Worm (Caenorhabditis elegans) whole organism, dauer: ENCODE measurements around the gene zif-1.

Experiments used
- unc-62 ChIP-seq: sonication (generic microtip); optimal IDR thresholded peaks from 2 replicates; lab custom pipeline; 2017; ENCODE audit warnings: missing biosample characterization, missing genetic modification reagents, missing genetic modification characterization

The zif-1 gene

DNA sequence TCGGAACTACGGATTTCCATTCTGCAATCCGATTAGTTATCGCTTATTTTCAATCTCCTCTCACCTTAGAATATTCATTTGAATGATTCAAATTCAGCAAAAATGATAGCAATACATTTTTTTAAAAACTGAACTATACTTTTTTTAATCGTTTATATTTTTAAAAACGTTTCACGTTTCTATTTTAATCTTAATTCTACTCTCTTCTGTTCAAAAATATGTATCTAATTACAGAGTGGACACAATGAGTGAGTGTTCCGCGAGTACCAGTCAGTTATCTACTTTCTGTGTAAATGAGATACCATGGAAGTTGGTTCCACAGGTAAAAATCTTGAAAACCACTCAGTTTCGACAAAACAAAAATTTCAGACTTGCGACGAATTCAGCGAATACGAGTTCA is at the start of gene zif-1, which contains the start of gene F59B2.15:
Gene zif-1 (plus strand): TSS at position 235 of the 400 bp plus-strand sequence.
Gene F59B2.15 (minus strand): TSS at position 101 of the 400 bp plus-strand sequence.
- TF ChIP-seq unc-62 (GFP tag; lab: Kevin White, UChicago): no peak

DNA sequence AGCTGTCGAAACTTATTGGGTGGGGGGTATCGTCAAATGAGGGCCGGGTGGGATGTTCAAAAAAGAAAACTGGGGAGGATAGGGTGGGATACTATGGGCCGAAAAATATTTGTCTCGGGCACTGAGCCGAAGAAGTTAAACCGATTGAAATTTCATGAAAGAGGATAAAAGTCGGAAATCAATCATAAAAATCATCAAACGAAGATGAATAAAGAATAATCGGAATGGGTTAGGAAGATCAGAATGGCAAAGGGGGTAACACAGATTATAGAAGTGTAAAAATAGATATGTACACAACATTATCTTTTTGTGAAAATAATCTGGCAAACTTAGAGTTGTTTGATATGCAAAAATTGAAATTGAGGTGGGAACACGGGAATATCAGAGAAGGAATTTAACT is 47.0 kb upstream of the zif-1 start:
- no peak for TF ChIP-seq unc-62 (GFP tag; lab: Kevin White, UChicago)

DNA sequence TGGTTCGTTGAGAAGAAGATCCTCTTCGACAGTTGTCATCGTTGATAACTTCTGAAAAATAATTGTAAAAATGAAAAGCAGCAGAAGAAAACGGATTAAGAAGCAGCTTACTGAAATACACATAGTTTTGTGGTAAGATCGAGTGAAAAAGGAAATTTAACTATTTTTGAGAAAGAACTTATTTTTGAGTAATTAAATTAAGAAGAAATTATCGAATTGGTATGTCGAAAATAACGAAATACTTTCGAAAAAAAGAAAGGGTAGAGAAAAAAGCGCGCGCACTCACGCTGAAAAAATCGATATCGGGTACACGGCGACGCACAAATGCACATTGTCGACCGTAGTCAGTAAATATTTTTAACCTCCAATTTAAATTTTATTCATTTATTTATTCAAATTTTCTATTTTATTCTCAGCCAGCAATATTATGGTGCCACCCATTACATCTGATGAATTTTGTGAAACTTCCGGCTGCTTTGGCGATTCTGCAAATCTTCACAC is 46.4 kb upstream of the zif-1 start, which contains the start of the genes ZK643.5 and ZK643.2:
Gene ZK643.5 (minus strand): TSS at position 51 of the 501 bp plus-strand sequence.
Gene ZK643.2 (plus strand): TSS at position 395 of the 501 bp plus-strand sequence.
- no peak for TF ChIP-seq unc-62 (GFP tag; lab: Kevin White, UChicago)

DNA sequence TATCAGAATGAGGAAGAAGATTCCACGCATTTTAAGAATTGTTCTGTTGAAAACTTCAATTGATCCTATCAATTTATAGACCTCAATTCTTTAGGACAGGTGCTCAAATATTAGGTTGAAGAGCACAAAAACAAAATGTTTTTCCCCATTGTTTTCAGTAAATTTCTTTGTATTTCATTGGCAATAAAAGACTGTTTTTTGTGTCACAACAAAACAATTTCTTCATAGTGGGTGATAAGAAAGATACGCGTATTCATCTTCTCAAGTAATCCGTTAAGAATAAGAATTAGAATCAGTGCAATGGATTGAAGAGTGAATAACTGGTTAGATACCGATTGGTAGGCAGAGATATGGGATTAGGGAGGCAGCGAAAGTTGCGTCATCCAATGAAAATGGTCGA is 41.9 kb upstream of the zif-1 start, which contains the start of gene ZK643.6:
Gene ZK643.6 (minus strand): TSS at position 101 of the 400 bp plus-strand sequence.
- no peak for TF ChIP-seq unc-62 (GFP tag; lab: Kevin White, UChicago)

DNA sequence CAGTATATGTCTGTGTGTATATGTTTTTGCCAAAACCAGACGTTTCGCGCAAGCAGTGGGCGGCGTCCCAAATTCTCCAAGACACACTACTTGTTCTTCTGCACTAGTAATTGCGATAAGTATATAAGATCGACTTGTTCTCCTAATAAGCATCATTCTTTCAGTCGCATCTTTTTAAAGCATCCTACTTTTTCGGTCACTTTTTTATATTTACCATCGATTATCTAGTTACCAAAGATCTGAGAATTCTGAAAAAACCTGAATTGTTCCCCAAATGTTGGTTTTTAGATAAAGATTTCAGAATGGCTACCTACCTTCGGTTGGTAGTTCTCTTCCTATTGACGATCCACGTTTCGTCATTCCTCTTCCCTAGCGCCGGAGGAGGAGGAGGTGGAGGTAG is 40.6 kb upstream of the zif-1 start, which contains the start of gene grl-25:
Gene grl-25 (plus strand): TSS at position 301 of the 400 bp plus-strand sequence.
- no peak for TF ChIP-seq unc-62 (GFP tag; lab: Kevin White, UChicago)

DNA sequence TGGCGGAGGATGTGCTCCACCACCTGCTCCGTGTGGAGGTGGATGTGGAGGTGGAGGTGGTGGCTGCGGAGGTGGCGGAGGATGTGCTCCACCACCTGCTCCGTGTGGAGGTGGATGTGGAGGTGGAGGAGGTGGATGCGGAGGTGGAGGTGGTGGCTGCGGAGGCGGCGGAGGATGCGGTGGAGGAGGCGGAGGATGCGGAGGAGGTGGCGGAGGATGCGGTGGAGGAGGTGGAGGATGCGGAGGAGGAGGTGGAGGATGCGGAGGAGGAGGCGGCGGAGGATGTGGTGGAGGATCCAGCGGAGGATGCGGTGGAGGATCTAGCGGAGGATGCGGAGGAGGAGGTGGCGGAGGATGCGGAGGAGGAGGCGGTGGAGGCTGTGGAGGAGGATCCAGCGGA is 40.1 kb upstream of the zif-1 start:
- no peak for TF ChIP-seq unc-62 (GFP tag; lab: Kevin White, UChicago)

DNA sequence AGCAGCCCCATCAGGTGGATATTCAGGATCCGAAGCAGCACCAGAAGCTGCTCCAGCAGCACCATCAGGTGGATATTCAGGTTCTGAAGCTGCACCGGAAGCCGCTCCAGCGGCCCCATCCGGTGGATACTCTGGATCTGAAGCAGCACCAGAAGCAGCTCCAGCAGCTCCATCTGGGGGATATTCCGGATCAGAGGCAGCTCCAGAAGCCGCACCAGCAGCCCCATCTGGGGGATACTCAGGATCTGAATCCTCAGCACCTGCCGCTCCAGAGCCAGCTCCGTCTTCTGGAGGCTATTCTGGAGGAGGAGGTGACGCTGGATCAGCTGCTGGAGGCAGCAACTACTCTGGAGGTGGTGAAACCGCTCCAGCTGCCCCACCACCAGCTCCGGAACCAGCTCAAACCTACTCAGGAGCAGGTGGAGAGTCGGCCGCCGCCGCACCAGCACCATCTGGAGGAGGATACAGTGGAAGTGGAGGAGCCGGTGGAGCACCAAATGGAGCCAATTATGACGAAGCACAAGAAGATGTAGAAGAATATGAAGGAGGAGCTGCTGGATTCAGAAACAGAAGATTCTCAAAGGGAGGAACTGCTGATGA is 37.8 kb upstream of the zif-1 start:
- no peak for TF ChIP-seq unc-62 (GFP tag; lab: Kevin White, UChicago)

DNA sequence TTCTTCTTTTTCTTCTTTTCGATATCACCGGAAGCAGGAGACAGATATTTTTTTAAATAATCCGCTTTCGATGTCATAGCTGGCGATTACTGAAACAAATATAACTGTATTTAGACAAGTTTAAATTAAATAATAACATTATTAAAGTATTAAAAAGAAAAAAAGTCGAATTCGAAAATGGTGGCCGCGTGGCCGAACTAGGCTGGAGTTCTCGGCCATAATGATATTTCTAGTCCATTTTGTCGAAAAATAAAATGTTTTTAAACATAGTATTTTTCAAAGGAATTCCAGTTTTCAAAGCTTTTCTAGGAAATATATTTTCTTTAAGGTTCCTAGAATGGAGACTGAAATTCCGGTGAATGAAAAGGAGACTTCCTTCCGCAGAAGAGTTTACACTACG is 34.9 kb upstream of the zif-1 start, which contains the start of the genes bud-13 and rpap-2:
Gene bud-13 (minus strand): TSS at position 89 of the 400 bp plus-strand sequence.
Gene rpap-2 (plus strand): TSS at position 329 of the 400 bp plus-strand sequence.
- TF ChIP-seq unc-62 (GFP tag; lab: Kevin White, UChicago): no peak

DNA sequence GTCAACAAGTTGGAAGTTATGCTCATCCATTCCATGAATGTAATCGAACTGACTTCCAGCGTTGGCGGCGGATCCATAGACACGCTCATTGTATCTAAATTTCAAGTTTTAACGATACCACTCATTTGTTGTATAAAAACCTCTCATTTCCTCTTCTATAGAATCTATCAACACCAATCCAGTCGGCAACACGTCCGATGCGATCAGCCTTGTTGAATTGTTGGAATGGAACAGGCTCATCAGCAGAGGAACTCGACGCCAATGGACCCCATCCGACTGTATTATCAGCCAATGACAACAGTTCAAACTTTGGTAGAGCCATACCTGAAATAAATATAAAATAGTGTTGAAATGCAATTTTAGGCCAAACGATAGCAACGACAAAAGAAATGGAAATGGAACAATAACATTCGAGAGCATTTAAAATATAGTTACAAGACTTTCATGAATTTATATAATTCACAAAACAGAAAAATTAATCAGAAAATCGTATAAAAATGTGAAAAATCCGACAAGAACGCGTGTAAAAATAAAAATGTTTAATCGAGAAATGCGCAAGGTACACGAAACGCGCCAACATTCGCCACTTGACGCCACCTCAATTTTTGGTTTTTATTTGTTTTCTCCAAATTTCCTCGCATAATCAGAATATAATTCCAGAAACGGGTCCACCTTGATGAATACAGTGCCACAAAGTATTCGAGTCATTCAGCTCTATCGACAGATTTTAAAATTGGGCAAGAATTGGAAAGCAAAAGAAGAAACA is 31.1 kb upstream of the zif-1 start, which contains the start of the genes eif-3.D and R08D7.4:
Gene eif-3.D (minus strand): TSS at position 324 of the 766 bp plus-strand sequence.
Gene R08D7.4 (plus strand): TSS at position 638 of the 766 bp plus-strand sequence.
- no peak for TF ChIP-seq unc-62 (GFP tag; lab: Kevin White, UChicago)

DNA sequence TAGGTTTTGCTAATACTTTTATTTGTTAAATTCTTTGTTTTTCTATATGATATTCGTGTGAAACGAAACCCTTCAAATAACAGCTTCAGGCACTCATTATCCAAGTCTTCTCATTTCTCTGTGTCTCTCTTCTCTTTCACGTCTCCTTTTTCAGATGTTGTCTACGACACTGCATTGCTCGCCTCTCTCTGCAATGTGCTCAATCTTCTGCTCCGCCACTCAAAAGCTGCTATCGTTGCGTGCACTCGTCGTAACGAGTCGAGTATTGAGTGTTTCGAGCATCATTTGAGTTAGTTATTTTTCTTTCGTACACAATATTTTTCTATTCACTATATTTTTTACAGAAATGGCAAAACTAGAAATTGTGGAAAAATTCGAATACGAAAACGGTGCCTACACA is 29.4 kb upstream of the zif-1 start:
- no peak for TF ChIP-seq unc-62 (GFP tag; lab: Kevin White, UChicago)

DNA sequence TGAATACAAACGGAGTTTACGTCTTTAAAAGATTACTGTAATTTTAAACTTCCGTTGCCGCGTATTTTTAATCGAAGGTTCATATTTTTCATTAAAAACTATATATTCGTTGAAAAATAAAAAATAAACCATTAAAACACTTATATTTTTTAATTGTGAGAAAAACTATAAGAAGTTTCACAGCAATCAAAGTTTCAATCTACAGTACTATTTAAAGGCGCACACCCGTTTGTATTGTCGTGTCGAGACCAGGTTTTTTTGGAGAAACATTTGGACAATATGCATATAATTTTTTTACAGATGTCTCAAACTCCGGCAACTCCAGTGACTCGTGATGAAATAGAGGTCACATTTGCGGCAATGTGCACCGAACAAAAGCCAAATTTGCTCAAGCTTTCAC is 28.8 kb upstream of the zif-1 start, which contains the start of gene R08D7.5:
Gene R08D7.5 (plus strand): TSS at position 301 of the 400 bp plus-strand sequence.
- TF ChIP-seq unc-62 (GFP tag; lab: Kevin White, UChicago): no peak

DNA sequence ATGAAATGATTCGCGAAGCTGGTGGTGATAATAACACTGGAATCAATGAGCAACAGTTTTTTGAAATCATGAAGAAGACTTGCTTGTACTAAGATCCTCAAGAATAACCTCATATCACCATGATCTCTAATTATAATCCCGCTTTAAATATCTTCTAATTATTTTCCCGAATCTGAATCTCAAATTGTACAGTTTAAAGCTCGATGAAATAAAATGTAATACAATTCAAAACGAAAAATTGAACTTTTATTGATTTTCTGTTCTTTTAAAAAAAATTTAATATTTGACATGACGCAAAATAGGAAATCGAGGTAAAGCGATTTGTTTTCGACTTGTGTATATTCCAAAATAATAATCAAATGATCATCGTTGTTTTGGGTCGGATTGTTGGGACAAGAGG is 27.7 kb upstream of the zif-1 start:
- TF ChIP-seq unc-62 (GFP tag; lab: Kevin White, UChicago): no peak

DNA sequence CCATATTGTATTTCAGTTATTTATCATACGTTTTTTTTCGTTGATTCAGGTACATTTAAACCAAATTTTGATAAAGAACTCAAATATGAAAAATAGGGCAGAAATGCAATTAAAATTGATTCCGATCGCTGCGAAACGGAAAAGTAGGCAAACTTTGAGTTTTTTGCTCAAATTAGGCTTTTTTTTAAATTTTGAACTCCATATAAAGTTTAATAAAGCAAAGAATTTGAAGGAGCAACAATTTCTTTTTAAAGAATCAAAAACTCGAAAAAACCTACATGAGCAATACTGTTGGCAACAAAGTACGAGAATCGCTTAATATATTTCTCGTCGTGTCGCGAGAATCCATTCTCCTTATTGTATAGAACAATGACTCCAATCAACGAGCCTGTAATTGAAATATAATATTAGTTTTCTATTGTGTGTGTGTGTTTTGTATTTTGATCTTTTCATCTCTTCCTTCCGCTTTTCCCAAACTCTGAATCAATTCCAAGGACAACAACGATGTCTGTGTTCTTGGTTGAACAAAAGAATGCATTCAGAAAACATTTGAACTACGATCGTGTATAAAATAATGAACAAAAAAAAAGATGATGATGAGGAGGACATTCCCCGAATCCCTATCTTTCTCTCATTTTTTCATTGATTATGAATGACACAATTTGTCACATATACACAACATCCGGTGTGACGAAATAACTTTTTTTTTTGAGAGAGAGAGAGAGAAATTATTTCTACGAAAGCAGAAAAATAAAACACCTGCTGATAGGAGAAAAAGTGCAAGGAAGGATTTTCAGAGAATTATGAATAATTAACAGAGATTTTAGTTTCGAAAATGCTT is 23.8 kb upstream of the zif-1 start:
- TF ChIP-seq unc-62 (GFP tag; lab: Kevin White, UChicago): no peak

DNA sequence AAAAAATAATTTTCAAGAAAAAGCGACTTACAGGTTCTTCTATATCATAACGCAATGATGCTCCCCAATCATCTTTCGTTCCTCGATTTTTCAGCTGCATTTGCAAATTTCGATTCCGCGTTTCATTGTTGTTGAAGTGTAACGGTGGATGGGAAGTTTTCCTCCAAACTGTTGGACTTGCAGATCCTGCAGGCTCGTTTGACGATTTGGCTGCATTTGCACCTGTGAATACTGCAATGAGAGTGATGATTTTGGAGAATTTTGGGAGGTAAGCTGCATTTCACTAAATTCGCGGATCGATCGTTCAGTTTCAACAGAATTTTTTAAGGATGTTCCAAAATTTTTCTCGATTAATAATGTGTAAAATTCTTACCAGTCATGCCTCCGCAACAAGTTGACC is 21.7 kb upstream of the zif-1 start:
- no peak for TF ChIP-seq unc-62 (GFP tag; lab: Kevin White, UChicago)
